Worm (Caenorhabditis elegans): ENCODE data around the gene ced-4.

Gene ced-4

DNA sequence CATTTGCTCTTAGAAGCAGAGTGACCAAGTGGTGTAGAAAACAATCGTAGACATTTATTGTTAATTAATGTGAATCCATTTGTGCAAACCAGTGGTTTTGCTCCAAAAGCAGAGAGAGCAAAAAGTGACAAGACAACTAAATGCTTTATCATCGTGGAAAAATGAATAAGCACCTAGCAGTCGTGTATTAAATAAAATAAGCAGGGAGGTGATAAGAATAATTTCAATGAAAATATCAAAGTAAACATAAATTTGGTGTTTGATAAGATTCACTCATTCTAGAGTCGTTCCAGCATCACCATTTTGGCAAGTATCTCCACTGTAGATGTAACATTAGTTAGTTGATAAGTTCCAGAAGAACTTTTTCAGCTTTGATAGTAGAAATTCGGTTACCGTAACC, 35.2 kb downstream of the ced-4 start, which contains the start of gene clec-6:
Gene clec-6, minus strand, starts transcription at position 154 of the 400 bp plus-strand sequence.
- TF ChIP-seq unc-62 (GFP tag; optimal IDR thresholded peaks at IDR 0.05): no peak

DNA sequence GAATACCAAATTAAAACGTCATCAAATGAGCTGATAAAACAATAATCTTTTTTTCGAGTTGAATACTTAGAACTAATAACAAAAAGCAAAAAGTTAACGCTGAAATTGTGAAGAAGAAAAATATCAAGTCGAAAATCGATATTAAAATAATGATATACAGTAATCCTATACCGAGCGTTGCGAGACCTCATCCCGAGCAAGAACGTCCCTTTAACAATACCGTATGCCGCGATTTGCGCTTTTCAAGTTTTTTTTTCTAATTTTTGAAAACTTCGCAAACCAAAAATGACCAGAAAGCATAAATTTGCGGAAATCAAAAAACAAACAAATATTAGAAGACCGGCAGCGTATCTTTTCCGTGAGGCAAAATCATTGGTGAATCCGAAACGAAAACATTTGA, 38.9 kb downstream of the ced-4 start, which contains the start of gene F26F4.5:
Gene F26F4.5, minus strand, starts transcription at position 256 of the 400 bp plus-strand sequence.
- no peak for TF ChIP-seq unc-62 (GFP tag; optimal IDR thresholded peaks at IDR 0.05)

DNA sequence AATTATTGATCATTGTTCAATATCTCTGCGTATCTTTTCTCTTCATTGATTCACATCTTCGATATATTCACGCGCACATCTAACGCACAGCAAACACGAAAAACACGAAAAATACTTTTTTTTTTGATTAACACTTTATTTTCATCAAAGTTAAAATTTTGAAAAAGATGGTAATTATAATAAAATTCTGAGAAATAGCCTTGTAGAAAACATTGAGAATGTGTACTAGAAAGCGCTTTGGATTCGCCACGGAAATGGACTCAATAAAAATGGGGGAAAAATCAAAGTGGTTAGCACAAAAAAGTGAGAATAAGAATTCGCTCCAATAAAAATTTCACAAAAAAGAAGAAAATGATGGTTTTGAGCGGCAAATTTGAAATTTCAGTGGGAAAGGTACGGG, 41.4 kb downstream of the ced-4 start, which contains the start of gene F26F4.6:
Gene F26F4.6, minus strand, starts transcription at position 101 of the 400 bp plus-strand sequence.
- no peak for TF ChIP-seq unc-62 (GFP tag; optimal IDR thresholded peaks at IDR 0.05)

DNA sequence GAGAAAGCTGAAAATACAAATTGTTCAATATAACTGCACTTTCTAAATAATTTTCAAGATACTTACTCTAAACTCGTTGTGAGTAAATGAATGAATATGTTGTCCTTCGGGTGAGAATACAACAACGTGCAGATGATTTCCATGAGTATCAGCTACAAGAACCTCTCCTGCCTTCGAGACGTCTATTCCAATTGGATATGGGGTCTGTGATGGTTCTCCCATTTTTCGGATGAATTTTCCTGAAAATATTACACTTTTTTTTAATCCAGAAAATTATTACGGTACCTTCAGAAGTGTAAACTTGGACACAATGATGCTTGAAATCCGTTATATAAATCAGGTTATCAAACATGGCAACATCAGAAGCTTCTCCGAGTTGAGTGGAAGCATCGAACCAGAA, 43.2 kb downstream of the ced-4 start:
- no peak for TF ChIP-seq unc-62 (GFP tag; optimal IDR thresholded peaks at IDR 0.05)

DNA sequence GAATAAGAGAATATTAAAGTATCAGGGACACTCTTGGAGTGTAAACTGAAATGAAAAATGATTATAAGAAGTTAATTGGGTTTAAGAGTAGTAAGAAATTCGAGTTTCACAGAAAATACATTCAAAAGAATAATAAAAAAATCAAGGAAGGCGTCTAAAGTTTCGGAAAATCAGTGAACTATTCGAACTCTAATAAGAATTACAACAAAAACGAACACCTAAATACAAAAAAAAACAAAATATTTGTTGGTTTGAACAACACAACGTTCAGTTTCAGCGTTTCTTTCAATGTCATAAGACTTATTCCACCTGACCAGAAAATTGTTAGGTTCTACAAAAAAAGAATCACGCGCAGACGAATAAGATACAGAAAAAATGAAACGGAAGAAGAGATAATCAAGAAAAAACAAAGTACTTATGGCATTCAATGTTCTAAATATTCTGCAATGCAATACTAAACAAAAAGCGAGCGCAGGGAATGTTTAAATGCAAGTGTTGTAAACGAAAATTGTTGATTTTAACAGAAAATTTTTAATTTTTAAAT, 47.0 kb downstream of the ced-4 start, which contains the start of gene nhl-2:
Gene nhl-2, minus strand, starts transcription at position 51 of the 544 bp plus-strand sequence.
- no peak for TF ChIP-seq unc-62 (GFP tag; optimal IDR thresholded peaks at IDR 0.05)

DNA sequence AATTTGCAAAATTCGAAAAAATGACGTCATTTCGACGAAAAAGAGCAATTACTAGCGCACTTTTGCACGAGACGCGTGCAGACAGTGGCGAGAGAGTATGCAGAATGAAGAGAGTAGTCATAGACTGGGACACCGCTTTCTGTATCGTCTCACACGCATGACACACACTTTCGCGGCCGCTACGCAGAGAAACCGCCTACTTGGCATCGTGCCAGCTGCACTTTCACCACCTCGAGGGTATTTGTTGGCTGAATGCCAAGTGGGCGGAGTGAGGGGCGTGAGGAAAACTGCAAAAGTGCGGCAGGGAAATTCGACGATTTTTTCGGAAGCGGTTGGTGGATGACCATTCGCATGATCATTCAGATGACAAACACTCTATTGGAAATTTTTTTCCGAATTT, 47.6 kb downstream of the ced-4 start:
- no peak for TF ChIP-seq unc-62 (GFP tag; optimal IDR thresholded peaks at IDR 0.05)

DNA sequence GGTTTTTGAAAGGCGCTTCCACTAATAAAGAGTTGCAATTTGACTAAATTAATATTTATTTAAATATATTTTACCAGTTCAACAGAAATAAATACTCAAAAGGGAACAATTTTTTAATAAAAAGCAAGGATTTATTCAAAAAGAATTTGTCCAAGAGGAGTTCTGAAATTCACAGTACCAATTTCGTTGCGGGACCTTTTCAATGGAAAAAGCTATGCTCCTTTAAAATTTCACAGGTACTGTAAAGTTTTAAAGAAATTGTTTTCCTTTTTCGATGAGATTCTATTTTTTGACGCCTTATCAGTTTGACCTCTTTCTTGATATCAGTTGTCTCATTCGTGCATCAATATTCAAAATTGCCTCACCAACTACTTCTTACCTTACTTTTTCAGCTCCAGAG, 48.1 kb downstream of the ced-4 start, which contains the start of gene tag-340:
Gene tag-340, plus strand, starts transcription at position 249 of the 400 bp plus-strand sequence.
- no peak for TF ChIP-seq unc-62 (GFP tag; optimal IDR thresholded peaks at IDR 0.05)

DNA sequence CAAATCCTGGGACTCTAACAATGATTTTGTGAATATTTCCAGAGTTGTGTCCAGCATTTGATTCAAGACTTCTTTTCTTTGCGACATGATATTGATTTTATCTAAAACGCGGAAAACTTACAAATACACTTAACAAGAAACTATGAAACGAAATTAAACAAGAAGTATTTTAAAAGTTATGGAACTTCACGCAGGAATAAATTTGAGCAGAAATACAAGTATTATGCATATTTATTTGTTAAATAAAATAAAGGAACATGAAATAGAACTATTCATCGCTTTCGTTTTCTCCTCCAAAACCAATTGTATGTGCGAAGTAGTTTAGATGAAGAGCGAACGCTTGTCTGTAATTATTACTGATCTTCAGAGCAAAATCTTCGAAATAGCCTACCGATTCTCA, 51.7 kb downstream of the ced-4 start, which contains the start of gene kbp-2:
Gene kbp-2, minus strand, starts transcription at position 101 of the 400 bp plus-strand sequence.
- no peak for TF ChIP-seq unc-62 (GFP tag; optimal IDR thresholded peaks at IDR 0.05)
